Worm (Caenorhabditis elegans) whole organism, L4 larva: ENCODE data around the gene Y55F3BL.4.

ENCODE experiments used
- F44E2.7 ChIP-seq: fragments of 200-800 bp; sonication (Bioruptor generic); IDR thresholded peaks from 2 replicates; pipeline ENCODE4 v2.1.2; 2022; ENCODE audit warnings: missing genetic modification characterization, missing compliant biosample characterization
- R02D3.7 ChIP-seq: fragments of 150-350 bp; sonication (generic microtip); optimal IDR thresholded peaks from 3 replicates; lab custom pipeline; 2014; ENCODE audit warnings: missing biosample characterization, missing genetic modification characterization
- T20F7.1 ChIP-seq: fragments of 200-800 bp; sonication (Bioruptor generic); optimal IDR thresholded peaks from 2 replicates; lab custom pipeline; 2018; ENCODE audit warnings: mild to moderate bottlenecking, missing genetic modification characterization, missing compliant biosample characterization
- Y105C5A.15 ChIP-seq: fragments of 200-800 bp; sonication (Bioruptor generic); IDR thresholded peaks from 2 replicates; pipeline ENCODE4 v1.3.6; 2022; ENCODE audit warnings: missing genetic modification characterization, missing compliant biosample characterization
- Y48G9A.11 ChIP-seq: fragments of 200-800 bp; sonication (Bioruptor generic); IDR thresholded peaks from 2 replicates; pipeline ENCODE4 v1.3.6; 2022; ENCODE audit warnings: missing genetic modification reagents, missing genetic modification characterization, missing compliant biosample characterization
- Y5F2A.4 ChIP-seq: fragments of 200-800 bp; sonication (Bioruptor generic); optimal IDR thresholded peaks from 2 replicates; lab custom pipeline; 2018; ENCODE audit warnings: mild to moderate bottlenecking, missing genetic modification characterization, missing compliant biosample characterization
- ZK337.2 ChIP-seq: fragments of 200-800 bp; sonication (Bioruptor generic); IDR thresholded peaks from 2 replicates; pipeline ENCODE4 v1.3.6; 2022; ENCODE audit warnings: missing genetic modification reagents, missing genetic modification characterization, missing compliant biosample characterization
- ZK546.5 ChIP-seq, 2 experiments: sonication (generic microtip); optimal IDR thresholded peaks; 2 replicates each; lab custom pipeline; 2017; ENCODE audit warnings: missing biosample characterization in 2 of 2, missing genetic modification characterization in 2 of 2
- aha-1 ChIP-seq: fragments of 150-350 bp; peaks from one replicate; lab custom pipeline; 2014; ENCODE audit warnings: missing biosample characterization, missing genetic modification characterization
- ama-1 ChIP-seq: fragments of 150-350 bp; optimal IDR thresholded peaks from 2 replicates; lab custom pipeline; 2014; ENCODE audit warnings: inconsistent platforms, mixed read lengths
- ceh-28 ChIP-seq: fragments of 150-350 bp; optimal IDR thresholded peaks from 2 replicates; lab custom pipeline; 2014; ENCODE audit warnings: missing biosample characterization, missing genetic modification reagents, missing genetic modification characterization
- ctbp-1 ChIP-seq: fragments of 200-800 bp; sonication (Bioruptor generic); IDR thresholded peaks from 2 replicates; pipeline ENCODE4 v1.3.6; 2022; ENCODE audit warnings: missing genetic modification reagents, missing genetic modification characterization, missing compliant biosample characterization
- daf-16 ChIP-seq, 3 experiments: sonication (generic microtip); optimal IDR thresholded peaks; 2 replicates each; lab custom pipeline; 2016 to 2017; ENCODE audit warnings: missing genetic modification characterization in 3 of 3, missing genetic modification reagents in 3 of 3, mild to moderate bottlenecking in 2 of 3, missing compliant biosample characterization in 2 of 3, missing biosample characterization in 1 of 3, moderate library complexity in 1 of 3
- dmd-6 ChIP-seq: fragments of 200-800 bp; sonication (Bioruptor generic); IDR thresholded peaks from 2 replicates; pipeline ENCODE4 v1.3.6; 2022; ENCODE audit warnings: missing genetic modification reagents, missing genetic modification characterization, missing compliant biosample characterization
- dmd-8 ChIP-seq: fragments of 200-800 bp; sonication (Bioruptor generic); IDR thresholded peaks from 2 replicates; pipeline ENCODE4 v1.3.6; 2022; ENCODE audit warnings: missing genetic modification characterization, missing compliant biosample characterization
- dmd-9 ChIP-seq: fragments of 200-800 bp; sonication (Bioruptor generic); IDR thresholded peaks from 2 replicates; pipeline ENCODE4 v1.3.6; 2022; ENCODE audit warnings: missing genetic modification reagents, missing genetic modification characterization, missing compliant biosample characterization
- dpl-1 ChIP-seq: fragments of 150-350 bp; optimal IDR thresholded peaks from 2 replicates; lab custom pipeline; 2014; ENCODE audit warnings: missing biosample characterization, missing genetic modification reagents, missing genetic modification characterization
- dve-1 ChIP-seq: sonication (generic microtip); optimal IDR thresholded peaks from 2 replicates; lab custom pipeline; 2017; ENCODE audit warnings: antibody characterized with exemption, mild to moderate bottlenecking, missing genetic modification characterization, missing compliant biosample characterization; ENCODE audit not compliant: insufficient read depth
- fos-1 ChIP-seq: fragments of 150-350 bp; optimal IDR thresholded peaks from 2 replicates; lab custom pipeline; 2014; ENCODE audit warnings: missing biosample characterization, missing genetic modification characterization
- hif-1 ChIP-seq, 2 experiments: sonication (generic microtip); optimal IDR thresholded peaks; 2 replicates each; lab custom pipeline; 2016 to 2017; ENCODE audit warnings: missing compliant biosample characterization in 2 of 2, missing genetic modification characterization in 2 of 2, missing genetic modification reagents in 2 of 2, missing genotype in 2 of 2, mild to moderate bottlenecking in 1 of 2
- hlh-11 ChIP-seq: fragments of 200-800 bp; sonication (Bioruptor generic); optimal IDR thresholded peaks from 2 replicates; lab custom pipeline; 2018; ENCODE audit warnings: mild to moderate bottlenecking, missing genetic modification characterization, missing compliant biosample characterization
- hlh-30 ChIP-seq: sonication (generic microtip); optimal IDR thresholded peaks from 2 replicates; lab custom pipeline; 2017; ENCODE audit warnings: antibody characterized with exemption, mild to moderate bottlenecking, missing genetic modification characterization, missing compliant biosample characterization; ENCODE audit not compliant: insufficient read depth
- hmg-1.1 ChIP-seq: fragments of 200-800 bp; sonication (Bioruptor generic); IDR thresholded peaks from 2 replicates; pipeline ENCODE4 v1.3.6; 2022; ENCODE audit warnings: missing genetic modification reagents, missing genetic modification characterization, missing compliant biosample characterization
- jun-1 ChIP-seq: fragments of 150-350 bp; optimal IDR thresholded peaks from 2 replicates; lab custom pipeline; 2014; ENCODE audit warnings: missing biosample characterization, missing genetic modification reagents, missing genetic modification characterization
- lin-15B ChIP-seq: fragments of 150-350 bp; sonication (generic microtip); optimal IDR thresholded peaks from 3 replicates; lab custom pipeline; 2014; ENCODE audit warnings: missing biosample characterization, missing genetic modification characterization
- lin-38 ChIP-seq: fragments of 200-800 bp; sonication (Bioruptor generic); IDR thresholded peaks from 2 replicates; pipeline ENCODE4 v1.3.6; 2022; ENCODE audit warnings: missing genetic modification reagents, missing genetic modification characterization, missing compliant biosample characterization
- lsy-2 ChIP-seq, 2 experiments: fragments of 150-350 bp in 1 of 2; sonication (generic microtip) in 1 of 2; optimal IDR thresholded peaks; 2 replicates each; lab custom pipeline; 2014 to 2017; ENCODE audit warnings: missing biosample characterization in 2 of 2, missing genetic modification characterization in 2 of 2
- madf-9 ChIP-seq: fragments of 200-800 bp; sonication (Bioruptor generic); conservative IDR thresholded peaks from 2 replicates; pipeline ENCODE4 v1.3.6; 2022; ENCODE audit warnings: missing genetic modification reagents, missing genetic modification characterization, missing compliant biosample characterization
- mep-1 ChIP-seq: fragments of 150-350 bp; sonication (generic microtip); optimal IDR thresholded peaks from 3 replicates; lab custom pipeline; 2014; ENCODE audit warnings: missing biosample characterization, missing genetic modification characterization
- mes-2 ChIP-seq: sonication (generic microtip); optimal IDR thresholded peaks from 2 replicates; lab custom pipeline; 2016; ENCODE audit warnings: missing genotype, mild to moderate bottlenecking, missing genetic modification characterization, missing compliant biosample characterization; ENCODE audit not compliant: poor library complexity, severe bottlenecking
- mxl-2 ChIP-seq: fragments of 200-800 bp; sonication (Bioruptor generic); conservative IDR thresholded peaks from 2 replicates; pipeline ENCODE4 v1.3.6; 2022; ENCODE audit warnings: missing genetic modification reagents, missing genetic modification characterization, missing compliant biosample characterization
- nhr-10 ChIP-seq: fragments of 150-350 bp; optimal IDR thresholded peaks from 2 replicates; lab custom pipeline; 2014; ENCODE audit warnings: missing biosample characterization, missing genetic modification characterization
- nhr-102 ChIP-seq: sonication (generic microtip); optimal IDR thresholded peaks from 2 replicates; lab custom pipeline; 2016; ENCODE audit warnings: mild to moderate bottlenecking, missing genetic modification characterization, moderate library complexity, missing compliant biosample characterization
- nhr-11 ChIP-seq: fragments of 150-350 bp; optimal IDR thresholded peaks from 2 replicates; lab custom pipeline; 2014; ENCODE audit warnings: missing biosample characterization, missing genetic modification characterization
- nhr-28 ChIP-seq: fragments of 150-350 bp; optimal IDR thresholded peaks from 2 replicates; lab custom pipeline; 2014; ENCODE audit warnings: missing biosample characterization, missing genetic modification characterization
- nhr-48 ChIP-seq: sonication (generic microtip); optimal IDR thresholded peaks from 2 replicates; lab custom pipeline; 2016; ENCODE audit warnings: mild to moderate bottlenecking, missing genetic modification characterization, missing compliant biosample characterization
- nhr-6 ChIP-seq: fragments of 150-350 bp; optimal IDR thresholded peaks from 2 replicates; lab custom pipeline; 2014; ENCODE audit warnings: missing biosample characterization, missing genetic modification characterization
- nhr-76 ChIP-seq: fragments of 150-350 bp; optimal IDR thresholded peaks from 2 replicates; lab custom pipeline; 2014; ENCODE audit warnings: missing biosample characterization, missing genetic modification characterization
- nhr-77 ChIP-seq: fragments of 150-350 bp; optimal IDR thresholded peaks from 2 replicates; lab custom pipeline; 2014; ENCODE audit warnings: missing biosample characterization, missing genetic modification characterization
- pha-4 ChIP-seq, 2 experiments: fragments of 150-350 bp in 1 of 2; fragments of 200-800 bp in 1 of 2; sonication (Bioruptor generic) in 1 of 2; IDR thresholded peaks in 1 of 2; optimal IDR thresholded peaks in 1 of 2; 2 replicates each; pipeline versions ENCODE4 v1.3.6 to Lab custom; 2014 to 2022; ENCODE audit warnings: missing genetic modification characterization in 2 of 2, missing genetic modification reagents in 2 of 2, missing biosample characterization in 1 of 2, missing compliant biosample characterization in 1 of 2
- php-3 ChIP-seq: fragments of 200-800 bp; sonication (Bioruptor generic); IDR thresholded peaks from 2 replicates; pipeline ENCODE4 v1.3.6; 2022; ENCODE audit warnings: missing genetic modification reagents, missing genetic modification characterization, missing compliant biosample characterization
- pqm-1 ChIP-seq: sonication (generic microtip); optimal IDR thresholded peaks from 2 replicates; lab custom pipeline; 2017; ENCODE audit warnings: missing biosample characterization, missing genetic modification characterization
- rbr-2 ChIP-seq: sonication (generic microtip); optimal IDR thresholded peaks from 2 replicates; lab custom pipeline; 2016; ENCODE audit warnings: missing genotype, missing genetic modification characterization, missing compliant biosample characterization
- saeg-2 ChIP-seq: fragments of 200-800 bp; sonication (Bioruptor generic); IDR thresholded peaks from 2 replicates; pipeline ENCODE4 v1.3.6; 2022; ENCODE audit warnings: missing genetic modification reagents, missing genetic modification characterization, missing compliant biosample characterization
- set-16 ChIP-seq: fragments of 200-800 bp; sonication (Bioruptor generic); IDR thresholded peaks from 2 replicates; pipeline ENCODE4 v1.3.6; 2022; ENCODE audit warnings: missing genetic modification reagents, missing genetic modification characterization, missing compliant biosample characterization
- snpc-1.2 ChIP-seq: fragments of 200-800 bp; sonication (Bioruptor generic); IDR thresholded peaks from 2 replicates; pipeline ENCODE4 v1.3.6; 2022; ENCODE audit warnings: missing genetic modification reagents, missing genetic modification characterization, missing compliant biosample characterization
- snpc-4 ChIP-seq: fragments of 150-350 bp; optimal IDR thresholded peaks from 2 replicates; lab custom pipeline; 2014; ENCODE audit warnings: missing biosample characterization, missing genetic modification characterization
- unc-62 ChIP-seq, 3 experiments: fragments of 150-350 bp in 1 of 3; sonication (generic microtip); optimal IDR thresholded peaks in 2 of 3; peaks in 1 of 3; 1 replicate in 1 of 3; 2 replicates in 2 of 3; lab custom pipeline; 2014 to 2017; ENCODE audit warnings: missing biosample characterization in 3 of 3, missing genetic modification characterization in 3 of 3, missing genetic modification reagents in 3 of 3, missing genotype in 1 of 3
- zfp-2 ChIP-seq: sonication (generic microtip); optimal IDR thresholded peaks from 2 replicates; lab custom pipeline; 2016; ENCODE audit warnings: mild to moderate bottlenecking, missing genetic modification characterization, missing compliant biosample characterization
- zip-2 ChIP-seq: fragments of 150-350 bp; optimal IDR thresholded peaks from 2 replicates; lab custom pipeline; 2014; ENCODE audit warnings: missing biosample characterization, missing genetic modification characterization
- ztf-7 ChIP-seq: fragments of 150-350 bp; optimal IDR thresholded peaks from 2 replicates; lab custom pipeline; 2014; ENCODE audit warnings: missing biosample characterization, missing genetic modification characterization

Y55F3BL.4 gene

DNA sequence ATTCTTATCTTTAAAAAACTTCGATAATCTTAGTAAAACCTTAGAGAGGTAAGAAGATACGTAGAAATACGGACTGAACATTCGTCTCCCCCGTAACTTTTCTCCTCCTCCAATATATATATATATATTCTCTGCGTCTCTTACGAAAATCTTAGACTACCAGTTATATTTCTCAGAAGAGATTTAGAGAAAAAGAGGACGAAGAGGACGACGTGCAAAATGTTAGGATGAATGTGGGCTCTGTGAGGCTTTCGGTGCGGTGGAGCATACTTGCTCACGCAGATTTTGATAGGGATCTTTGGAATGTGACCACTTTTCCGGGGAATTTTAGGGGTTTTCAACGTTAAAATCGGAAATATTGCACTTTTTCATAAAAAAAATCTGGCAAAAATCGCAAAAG lies 23.5 kb downstream of the Y55F3BL.4 start:
- TF ChIP-seq set-16 (GFP tag; lab: Robert Waterston, UW) (no peak), pqm-1 (tag; lab: Kevin White, UChicago) (no peak), ceh-28 (tag; lab: Kevin White, UChicago) (no peak), dmd-6 (GFP tag; lab: Robert Waterston, UW) (no peak), ZK546.5 (tag; optimal IDR thresholded peaks at IDR 0.05; lab: Kevin White, UChicago) (no peak), mep-1 (tag; lab: Kevin White, UChicago) (peak; percentile 73), lsy-2 (tag; optimal IDR thresholded peaks at IDR 0.05; lab: Kevin White, UChicago) (peak in 1 of 2 experiments; percentile 85), php-3 (GFP tag; lab: Robert Waterston, UW) (no peak), rbr-2 (tag; lab: Kevin White, UChicago) (peak; percentile 40), ZK337.2 (GFP tag; lab: Robert Waterston, UW) (no peak), zfp-2 (no peak), dmd-8 (GFP tag; lab: Robert Waterston, UW) (no peak), hmg-1.1 (GFP tag; lab: Robert Waterston, UW) (peak; percentile 63), ztf-7 (tag; lab: Kevin White, UChicago) (no peak), snpc-1.2 (GFP tag; lab: Robert Waterston, UW) (no peak), hlh-30 (tag; lab: Kevin White, UChicago) (peak; percentile 64), nhr-48 (tag; lab: Kevin White, UChicago) (no peak), R02D3.7 (tag; lab: Kevin White, UChicago) (no peak), dmd-9 (GFP tag; lab: Robert Waterston, UW) (no peak), hif-1 (tag; optimal IDR thresholded peaks at IDR 0.05; lab: Kevin White, UChicago) (peak; percentile 66 to 99), lin-38 (peak; percentile 77), unc-62 (GFP tag; optimal IDR thresholded peaks at IDR 0.05 in 1 of 2; lab: Kevin White, UChicago) (no peak), unc-62 (tag; optimal IDR thresholded peaks at IDR 0.05; lab: Kevin White, UChicago) (no peak), zip-2 (tag; lab: Kevin White, UChicago) (peak; percentile 10), nhr-77 (tag; lab: Kevin White, UChicago) (no peak), nhr-76 (no peak), pha-4 (GFP tag; IDR thresholded peaks at IDR 0.05; lab: Robert Waterston, UW) (no peak), pha-4 (tag; optimal IDR thresholded peaks at IDR 0.05; lab: Kevin White, UChicago) (no peak), fos-1 (tag; lab: Kevin White, UChicago) (no peak), nhr-28 (tag; lab: Kevin White, UChicago) (peak; percentile 15), mxl-2 (GFP tag; lab: Robert Waterston, UW) (no peak), mes-2 (tag; lab: Kevin White, UChicago) (no peak), saeg-2 (GFP tag; lab: Robert Waterston, UW) (no peak), dve-1 (tag; lab: Kevin White, UChicago) (peak; percentile 62), snpc-4 (tag; lab: Kevin White, UChicago) (no peak), madf-9 (no peak), T20F7.1 (peak; percentile 24), nhr-11 (tag; lab: Kevin White, UChicago) (peak; percentile 62), F44E2.7 (GFP tag; lab: Robert Waterston, UW) (no peak), hlh-11 (tag; lab: Kevin White, UChicago) (peak; percentile 20), nhr-6 (peak; percentile 18), Y48G9A.11 (no peak), nhr-102 (tag; lab: Kevin White, UChicago) (no peak), aha-1 (tag; lab: Kevin White, UChicago) (peak; percentile 100), nhr-10 (tag; lab: Kevin White, UChicago) (no peak), Y105C5A.15 (GFP tag; lab: Robert Waterston, UW) (no peak), ctbp-1 (GFP tag; lab: Robert Waterston, UW) (no peak), lin-15B (tag; lab: Kevin White, UChicago) (no peak), ama-1 (lab: Kevin White, UChicago) (peak; percentile 42), dpl-1 (GFP tag; lab: Kevin White, UChicago) (peak; percentile 60), Y5F2A.4 (no peak), daf-16 (GFP tag; optimal IDR thresholded peaks at IDR 0.05; lab: Kevin White, UChicago) (no peak), daf-16 (tag; optimal IDR thresholded peaks at IDR 0.05; lab: Kevin White, UChicago) (no peak), jun-1 (no peak)
